Fruit fly (Drosophila melanogaster) whole organism, prepupa: ENCODE measurements around the gene ND-30.
A peak's percentile ranks its signal among the peaks of the same experiment; 100 is the strongest.

Source experiments
- Blimp-1 ChIP-seq: fragments of 200-800 bp; sonication (Bioruptor generic); optimal IDR thresholded peaks from 3 replicates; lab custom pipeline; 2017; ENCODE audit warnings: missing biosample characterization, missing genetic modification characterization, mild to moderate bottlenecking, moderate library complexity, missing genetic modification reagents
- CG10631 ChIP-seq: fragments of 200-800 bp; sonication (Bioruptor generic); optimal IDR thresholded peaks from 2 replicates; lab custom pipeline; 2016; ENCODE audit warnings: missing biosample characterization, missing genetic modification characterization
- CG11902 ChIP-seq: fragments of 200-800 bp; sonication (Bioruptor generic); optimal IDR thresholded peaks from 3 replicates; lab custom pipeline; 2016; ENCODE audit warnings: missing biosample characterization, missing genetic modification characterization
- CG3032 ChIP-seq: fragments of 200-800 bp; optimal IDR thresholded peaks from 2 replicates; lab custom pipeline; 2019; ENCODE audit warnings: missing biosample characterization, mild to moderate bottlenecking, missing genetic modification characterization, moderate library complexity
- CG31627 ChIP-seq: fragments of 200-800 bp; sonication (Bioruptor generic); optimal IDR thresholded peaks from 3 replicates; lab custom pipeline; 2016; ENCODE audit warnings: missing biosample characterization, missing genetic modification characterization
- CG32006 ChIP-seq: fragments of 200-800 bp; sonication (Bioruptor generic); optimal IDR thresholded peaks from 3 replicates; lab custom pipeline; 2017; ENCODE audit warnings: missing biosample characterization, mild to moderate bottlenecking, missing genetic modification characterization
- CG34406 ChIP-seq: fragments of 200-800 bp; sonication (Bioruptor generic); optimal IDR thresholded peaks from 3 replicates; lab custom pipeline; 2016; ENCODE audit warnings: missing biosample characterization, missing genetic modification characterization
- CG6276 ChIP-seq: fragments of 200-800 bp; sonication (Bioruptor generic); optimal IDR thresholded peaks from 2 replicates; lab custom pipeline; 2017; ENCODE audit warnings: missing biosample characterization, mild to moderate bottlenecking, missing genetic modification characterization
- CG6792 ChIP-seq: fragments of 200-800 bp; sonication (Bioruptor generic); optimal IDR thresholded peaks from 3 replicates; lab custom pipeline; 2016; ENCODE audit warnings: missing biosample characterization, missing genetic modification characterization
- CG6808 ChIP-seq: fragments of 200-800 bp; sonication (Bioruptor generic); optimal IDR thresholded peaks from 3 replicates; lab custom pipeline; 2017; ENCODE audit warnings: missing biosample characterization, missing genetic modification characterization, mild to moderate bottlenecking, moderate library complexity, missing genetic modification reagents
- CG7368 ChIP-seq: fragments of 200-800 bp; sonication (Bioruptor generic); optimal IDR thresholded peaks from 3 replicates; lab custom pipeline; 2016; ENCODE audit warnings: missing biosample characterization, missing genetic modification characterization
- CG8119 ChIP-seq: fragments of 200-800 bp; sonication (Bioruptor generic); IDR thresholded peaks from 3 replicates; pipeline ENCODE4 v1.3.6; 2022; ENCODE audit warnings: missing biosample characterization, missing genetic modification characterization
- CG8319 ChIP-seq: fragments of 200-800 bp; sonication (Bioruptor generic); optimal IDR thresholded peaks from 3 replicates; lab custom pipeline; 2016; ENCODE audit warnings: missing biosample characterization, missing genetic modification characterization
- CG8632 ChIP-seq: fragments of 200-800 bp; sonication (Bioruptor generic); optimal IDR thresholded peaks from 3 replicates; lab custom pipeline; 2016; ENCODE audit warnings: missing biosample characterization, missing genetic modification characterization
- CG9139 ChIP-seq: fragments of 200-800 bp; sonication (Bioruptor generic); optimal IDR thresholded peaks from 3 replicates; lab custom pipeline; 2017; ENCODE audit warnings: missing biosample characterization, mild to moderate bottlenecking, missing genetic modification characterization
- Eip75B ChIP-seq: fragments of 200-800 bp; sonication (Bioruptor generic); optimal IDR thresholded peaks from 3 replicates; lab custom pipeline; 2016; ENCODE audit warnings: missing biosample characterization, missing genetic modification characterization
- Eip78C ChIP-seq: fragments of 200-800 bp; sonication (Bioruptor generic); peaks from one replicate; lab custom pipeline; 2016; ENCODE audit warnings: missing biosample characterization, missing genetic modification characterization
- Ets21C ChIP-seq: fragments of 200-800 bp; sonication (Bioruptor generic); optimal IDR thresholded peaks from 3 replicates; lab custom pipeline; 2016; ENCODE audit warnings: missing biosample characterization, missing genetic modification characterization
- Ets96B ChIP-seq: fragments of 200-800 bp; optimal IDR thresholded peaks from 2 replicates; lab custom pipeline; 2019; ENCODE audit warnings: missing biosample characterization, mild to moderate bottlenecking, missing genetic modification characterization, moderate library complexity
- Hr4 ChIP-seq: fragments of 200-800 bp; sonication (Bioruptor generic); optimal IDR thresholded peaks from 3 replicates; lab custom pipeline; 2016; ENCODE audit warnings: missing biosample characterization, missing genetic modification characterization
- Met ChIP-seq: fragments of 200-800 bp; sonication (Bioruptor generic); optimal IDR thresholded peaks from 3 replicates; lab custom pipeline; 2016; ENCODE audit warnings: missing biosample characterization, missing genetic modification characterization
- OdsH ChIP-seq: fragments of 200-800 bp; sonication (Bioruptor generic); optimal IDR thresholded peaks from 3 replicates; lab custom pipeline; 2016; ENCODE audit warnings: missing biosample characterization, missing genetic modification characterization
- Sox102F ChIP-seq: fragments of 200-800 bp; sonication (Bioruptor generic); optimal IDR thresholded peaks from 2 replicates; lab custom pipeline; 2016; ENCODE audit warnings: missing biosample characterization, mild to moderate bottlenecking, missing genetic modification characterization
- Sox14 ChIP-seq: fragments of 200-800 bp; sonication (Bioruptor generic); optimal IDR thresholded peaks from 3 replicates; lab custom pipeline; 2016; ENCODE audit warnings: missing biosample characterization, missing genetic modification characterization
- Sox15 ChIP-seq: fragments of 200-800 bp; sonication (Bioruptor generic); optimal IDR thresholded peaks from 3 replicates; lab custom pipeline; 2016; ENCODE audit warnings: missing biosample characterization, missing genetic modification characterization
- acj6 ChIP-seq: fragments of 200-800 bp; sonication (Bioruptor generic); optimal IDR thresholded peaks from 3 replicates; lab custom pipeline; 2016; ENCODE audit warnings: missing biosample characterization, missing genetic modification characterization
- dac ChIP-seq: fragments of 200-800 bp; sonication (Bioruptor generic); optimal IDR thresholded peaks from 2 replicates; lab custom pipeline; 2017; ENCODE audit warnings: missing biosample characterization, mild to moderate bottlenecking, missing genetic modification characterization
- eg ChIP-seq: fragments of 200-800 bp; sonication (Bioruptor generic); IDR thresholded peaks from 3 replicates; pipeline ENCODE4 v1.3.6; 2022; ENCODE audit warnings: missing biosample characterization, missing genetic modification characterization
- esn ChIP-seq: fragments of 200-800 bp; sonication (Bioruptor generic); optimal IDR thresholded peaks from 2 replicates; lab custom pipeline; 2016; ENCODE audit warnings: missing biosample characterization, mild to moderate bottlenecking, missing genetic modification characterization, moderate library complexity
- fd59A ChIP-seq: fragments of 200-800 bp; sonication (Bioruptor generic); optimal IDR thresholded peaks from 2 replicates; lab custom pipeline; 2017; ENCODE audit warnings: missing biosample characterization, mild to moderate bottlenecking, missing genetic modification characterization, missing genetic modification reagents
- fkh ChIP-seq: fragments of 200-800 bp; sonication (Bioruptor generic); optimal IDR thresholded peaks from 3 replicates; lab custom pipeline; 2017; ENCODE audit warnings: missing biosample characterization, mild to moderate bottlenecking, missing genetic modification characterization, moderate library complexity
- lz ChIP-seq: fragments of 200-800 bp; sonication (Bioruptor generic); optimal IDR thresholded peaks from 3 replicates; lab custom pipeline; 2016; ENCODE audit warnings: missing biosample characterization, missing genetic modification characterization
- pdm3 ChIP-seq: fragments of 200-800 bp; sonication (Bioruptor generic); optimal IDR thresholded peaks from 3 replicates; lab custom pipeline; 2016; ENCODE audit warnings: missing biosample characterization, missing genetic modification characterization
- salr ChIP-seq, 2 experiments: fragments of 200-800 bp; sonication (Bioruptor generic); optimal IDR thresholded peaks; 3 replicates each; lab custom pipeline; 2016 to 2018; ENCODE audit warnings: missing biosample characterization in 2 of 2, missing genetic modification characterization in 2 of 2, mild to moderate bottlenecking in 1 of 2
- spab ChIP-seq: fragments of 200-800 bp; sonication (Bioruptor generic); optimal IDR thresholded peaks from 2 replicates; lab custom pipeline; 2017; ENCODE audit warnings: missing biosample characterization, mild to moderate bottlenecking, missing genetic modification characterization, missing genetic modification reagents
- ss ChIP-seq, 2 experiments: fragments of 200-800 bp; sonication (Bioruptor generic); optimal IDR thresholded peaks; 2 replicates in 1 of 2; 3 replicates in 1 of 2; lab custom pipeline; 2017 to 2018; ENCODE audit warnings: mild to moderate bottlenecking in 2 of 2, missing biosample characterization in 2 of 2, missing genetic modification characterization in 2 of 2, moderate library complexity in 1 of 2
- topi ChIP-seq: fragments of 200-800 bp; sonication (Bioruptor generic); optimal IDR thresholded peaks from 3 replicates; lab custom pipeline; 2016; ENCODE audit warnings: missing biosample characterization, missing genetic modification characterization

Gene ND-30

DNA sequence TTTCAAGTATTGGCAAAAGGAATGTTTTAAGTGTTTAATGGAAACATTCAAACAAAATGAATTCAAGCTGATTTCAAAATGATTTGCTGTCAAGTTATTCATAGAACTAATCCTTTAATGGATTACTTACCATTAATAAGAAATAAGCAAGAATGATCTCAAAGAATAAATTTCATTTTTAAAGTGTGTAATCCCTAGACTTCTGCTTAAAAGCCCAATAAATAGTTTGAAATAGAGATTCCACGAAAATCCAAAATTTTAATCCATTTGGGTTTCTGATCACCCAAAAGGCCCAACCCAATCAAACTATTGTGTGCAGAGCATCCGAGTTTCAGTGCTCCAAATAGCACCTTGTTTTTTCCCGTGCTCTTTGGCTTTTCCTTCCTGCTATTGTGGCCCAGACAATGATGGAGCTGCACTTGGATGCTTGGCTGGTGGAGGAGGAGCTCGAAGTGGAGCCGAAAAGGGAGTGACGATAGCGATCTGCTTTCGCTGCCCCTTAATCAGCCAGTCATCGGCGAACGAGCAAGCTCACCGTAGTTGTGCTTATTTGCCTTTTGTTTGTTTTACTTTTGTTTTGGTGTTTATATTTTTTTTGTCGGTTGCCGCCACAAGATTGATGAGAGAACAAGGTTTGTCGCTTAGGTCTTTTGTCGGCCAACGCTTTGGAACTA, 49.8 kb downstream of the ND-30 start:
- TF ChIP-seq Eip78C, result peak; percentile 90
- TF ChIP-seq CG8119 (GFP tag; lab: Robert Waterston, UW), result no peak
- TF ChIP-seq CG31627 (GFP tag; lab: Kevin White, UChicago), result peak; percentile 15
- no peak for TF ChIP-seq CG6808 (GFP tag; lab: Kevin White, UChicago)
- peak; percentile 55 for TF ChIP-seq CG3032
- TF ChIP-seq Sox14, result no peak
- TF ChIP-seq Sox15, result peak; percentile 15
- TF ChIP-seq fd59A, result peak; percentile 51
- peak; percentile 55 for TF ChIP-seq Eip75B
- TF ChIP-seq CG8632 (GFP tag; lab: Kevin White, UChicago), result peak; percentile 14
- no peak for TF ChIP-seq CG6276 (GFP tag; lab: Kevin White, UChicago)
- peak; percentile 52 for TF ChIP-seq CG6792 (GFP tag; lab: Kevin White, UChicago)
- TF ChIP-seq CG9139 (GFP tag; lab: Kevin White, UChicago), result no peak
- TF ChIP-seq Blimp-1, result peak; percentile 78
- no peak for TF ChIP-seq Hr4 (GFP tag; lab: Kevin White, UChicago)
- no peak for TF ChIP-seq dac
- TF ChIP-seq CG11902 (GFP tag; lab: Kevin White, UChicago), result no peak
- TF ChIP-seq CG7368, result no peak
- TF ChIP-seq topi, result no peak
- TF ChIP-seq OdsH (GFP tag; lab: Kevin White, UChicago), result no peak
- TF ChIP-seq CG8319 (GFP tag; lab: Kevin White, UChicago), result peak; percentile 12
- peak; percentile 22 for TF ChIP-seq spab (GFP tag; lab: Kevin White, UChicago)
- no peak for TF ChIP-seq Sox102F (GFP tag; lab: Kevin White, UChicago)
- no peak for TF ChIP-seq Ets96B (tag; lab: Kevin White, UChicago)
- no peak for TF ChIP-seq acj6
- TF ChIP-seq esn (GFP tag; lab: Kevin White, UChicago), result peak; percentile 62
- peak; percentile 35 for TF ChIP-seq CG10631
- TF ChIP-seq lz (GFP tag; lab: Kevin White, UChicago), result peak; percentile 46
- no peak for TF ChIP-seq pdm3
- TF ChIP-seq Ets21C, result no peak
- no peak for TF ChIP-seq CG32006 (GFP tag; lab: Kevin White, UChicago)
- TF ChIP-seq Met, result no peak
- peak in 1 of 2 experiments; percentile 26 for TF ChIP-seq ss (GFP tag; optimal IDR thresholded peaks at IDR 0.05; lab: Kevin White, UChicago)

- TF ChIP-seq topi (no peak), Blimp-1 (peak; percentile 96), salr (GFP tag; optimal IDR thresholded peaks at IDR 0.05; lab: Kevin White, UChicago) (no peak), fkh (no peak), CG3032 (no peak), eg (GFP tag; lab: Robert Waterston, UW) (no peak), Met (no peak), CG10631 (no peak), CG34406 (GFP tag; lab: Kevin White, UChicago) (no peak)
Observed at dm6 chr3L:3108964-3109363, 50.4 kb downstream of the ND-30 start.
